Worm (Caenorhabditis elegans) whole organism, L1 larva: ENCODE data around the gene nspc-19.

ENCODE experiments used
- ama-1 ChIP-seq: fragments of 150-350 bp; optimal IDR thresholded peaks from 2 replicates; lab custom pipeline; 2014
- elt-2 ChIP-seq: sonication (generic microtip); optimal IDR thresholded peaks from 2 replicates; lab custom pipeline; 2016; ENCODE audit warnings: missing genetic modification characterization, mild to moderate bottlenecking, inconsistent platforms, missing compliant biosample characterization, missing genetic modification reagents
- fkh-8 ChIP-seq: sonication (generic microtip); optimal IDR thresholded peaks from 2 replicates; lab custom pipeline; 2016; ENCODE audit warnings: mild to moderate bottlenecking, missing genetic modification characterization, missing compliant biosample characterization
- fos-1 ChIP-seq: fragments of 150-350 bp; optimal IDR thresholded peaks from 2 replicates; lab custom pipeline; 2014; ENCODE audit warnings: missing biosample characterization, missing genetic modification characterization
- lin-13 ChIP-seq: fragments of 150-350 bp; optimal IDR thresholded peaks from 2 replicates; lab custom pipeline; 2014; ENCODE audit warnings: missing biosample characterization, missing genetic modification reagents, missing genetic modification characterization
- nhr-11 ChIP-seq: fragments of 150-350 bp; optimal IDR thresholded peaks from 2 replicates; lab custom pipeline; 2014; ENCODE audit warnings: missing biosample characterization, missing genetic modification characterization
- snpc-4 ChIP-seq: fragments of 150-350 bp; optimal IDR thresholded peaks from 2 replicates; lab custom pipeline; 2014; ENCODE audit warnings: missing biosample characterization, missing genetic modification characterization
- ztf-11 ChIP-seq, 2 experiments: sonication (generic microtip); optimal IDR thresholded peaks; 2 replicates each; lab custom pipeline; 2016 to 2017; ENCODE audit warnings: missing genetic modification characterization in 2 of 2, missing biosample characterization in 1 of 2, missing compliant biosample characterization in 1 of 2

ce11 chrX:14510358-14510757, 18.1 kb upstream of the nspc-19 start:
- no peak for TF ChIP-seq snpc-4 (tag; lab: Kevin White, UChicago)
- no peak for TF ChIP-seq ama-1
- TF ChIP-seq lin-13 (GFP tag; lab: Kevin White, UChicago), result no peak
- no peak for TF ChIP-seq elt-2 (tag; lab: Kevin White, UChicago)
- no peak for TF ChIP-seq fos-1 (tag; lab: Kevin White, UChicago)
- TF ChIP-seq nhr-11 (tag; lab: Kevin White, UChicago), result no peak
- TF ChIP-seq ztf-11 (tag; optimal IDR thresholded peaks at IDR 0.05; lab: Kevin White, UChicago), result no peak
- TF ChIP-seq fkh-8 (tag; lab: Kevin White, UChicago), result no peak
